Worm (Caenorhabditis elegans): ENCODE data around the gene fbxa-83.

DNA sequence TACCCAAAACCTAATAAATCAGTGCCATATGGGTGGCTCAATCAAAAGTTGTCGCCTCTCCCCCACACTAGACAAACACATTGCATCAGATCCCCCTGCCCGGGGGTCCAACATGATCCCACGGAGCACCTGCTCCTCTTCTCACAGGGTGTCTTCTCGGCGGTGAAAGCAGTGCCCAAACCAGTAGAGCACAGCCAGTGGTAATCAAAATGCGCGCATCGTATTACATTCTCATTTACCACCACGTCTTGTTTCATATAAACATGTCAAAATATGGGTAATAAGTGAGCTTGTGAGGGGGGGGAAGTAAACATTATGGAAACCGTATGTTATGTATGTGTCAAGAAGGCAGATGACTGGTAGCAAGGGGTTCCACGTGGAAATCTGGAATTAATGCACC is 30.9 kb downstream of the fbxa-83 start:
- TF ChIP-seq C16A3.4 (tag; optimal IDR thresholded peaks at IDR 0.05) = no peak
- TF ChIP-seq ztf-11 (tag; optimal IDR thresholded peaks at IDR 0.05) = no peak
- TF ChIP-seq pax-3 (tag; optimal IDR thresholded peaks at IDR 0.05) = no peak
- TF ChIP-seq isw-1 (GFP tag; IDR thresholded peaks at IDR 0.05) = no peak
- TF ChIP-seq nhr-237 (tag; optimal IDR thresholded peaks at IDR 0.05) = no peak
